Worm (Caenorhabditis elegans) whole organism, late embryonic: Measurements from ENCODE around the gene K06B4.15.

Experiments used
- F13H6.1 ChIP-seq: sonication (generic microtip); optimal IDR thresholded peaks from 2 replicates; lab custom pipeline; 2016; ENCODE audit warnings: missing genetic modification characterization, missing compliant biosample characterization
- ahr-1 ChIP-seq: sonication (generic microtip); optimal IDR thresholded peaks from 2 replicates; lab custom pipeline; 2016; ENCODE audit warnings: missing genetic modification characterization, missing compliant biosample characterization
- dve-1 ChIP-seq: sonication (generic microtip); optimal IDR thresholded peaks from 2 replicates; lab custom pipeline; 2017; ENCODE audit warnings: antibody characterized with exemption, mild to moderate bottlenecking, missing genetic modification characterization, missing compliant biosample characterization
- pha-4 ChIP-seq: fragments of 150-350 bp; optimal IDR thresholded peaks from 2 replicates; lab custom pipeline; 2018; ENCODE audit warnings: missing biosample characterization, missing genetic modification reagents, missing genetic modification characterization
- ref-2 ChIP-seq: sonication (generic microtip); optimal IDR thresholded peaks from 2 replicates; lab custom pipeline; 2016; ENCODE audit warnings: missing genetic modification characterization, missing compliant biosample characterization
- sdc-2 ChIP-seq: sonication (generic microtip); optimal IDR thresholded peaks from 2 replicates; lab custom pipeline; 2016; ENCODE audit warnings: missing genotype, missing genetic modification characterization, missing compliant biosample characterization
- unc-42 ChIP-seq: sonication (generic microtip); optimal IDR thresholded peaks from 2 replicates; lab custom pipeline; 2016; ENCODE audit warnings: missing genotype, missing genetic modification characterization, missing compliant biosample characterization

DNA sequence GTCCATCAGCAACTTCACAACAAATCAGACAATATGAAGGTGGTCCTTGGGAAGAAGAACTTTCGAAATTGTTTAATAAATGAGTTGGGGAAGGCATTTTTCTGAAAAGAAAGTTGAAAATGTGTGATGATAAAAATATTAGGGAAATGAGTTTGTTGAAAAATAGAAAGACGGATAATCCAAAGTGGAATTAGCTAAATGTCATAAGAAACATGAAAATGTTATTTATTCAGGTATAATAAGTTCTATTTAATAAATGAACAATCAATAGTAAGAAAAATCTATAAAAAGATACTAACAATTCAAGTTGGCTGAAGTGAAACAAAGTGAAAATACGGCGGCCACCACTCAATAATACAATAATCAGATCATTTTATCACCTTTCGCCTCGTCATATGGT lies 32.0 kb downstream of the K06B4.15 start, which contains the start of gene nhr-53:
- TF ChIP-seq dve-1 (tag; lab: Kevin White, UChicago) = no peak
- no peak for TF ChIP-seq pha-4 (tag; lab: Kevin White, UChicago)
- no peak for TF ChIP-seq F13H6.1
- no peak for TF ChIP-seq unc-42 (tag; lab: Kevin White, UChicago)
- TF ChIP-seq sdc-2 (tag; lab: Kevin White, UChicago) = no peak
- TF ChIP-seq ahr-1 = no peak
- no peak for TF ChIP-seq ref-2
